Fruit fly (Drosophila melanogaster) whole organism, prepupa: ENCODE measurements around the gene CG32192.

Experiments used
- CG10631 ChIP-seq: fragments of 200-800 bp; sonication (Bioruptor generic); optimal IDR thresholded peaks from 2 replicates; lab custom pipeline; 2016; ENCODE audit warnings: missing biosample characterization, missing genetic modification characterization
- CG10669 ChIP-seq: fragments of 200-800 bp; sonication (Bioruptor generic); optimal IDR thresholded peaks from 3 replicates; lab custom pipeline; 2018; ENCODE audit warnings: missing biosample characterization, mild to moderate bottlenecking, missing genetic modification characterization, moderate library complexity
- CG11294 ChIP-seq: fragments of 200-800 bp; sonication (Bioruptor generic); IDR thresholded peaks from 2 replicates; pipeline ENCODE4 v1.3.6; 2022; ENCODE audit warnings: missing biosample characterization, missing genetic modification characterization
- CG11762 ChIP-seq: fragments of 200-800 bp; sonication (Bioruptor generic); optimal IDR thresholded peaks from 3 replicates; lab custom pipeline; 2016; ENCODE audit warnings: missing biosample characterization, missing genetic modification characterization; ENCODE audit not compliant: insufficient read depth
- CG15336 ChIP-seq: fragments of 200-800 bp; sonication (Bioruptor generic); IDR thresholded peaks from 2 replicates; pipeline ENCODE4 v1.3.6; 2022; ENCODE audit warnings: missing biosample characterization, missing genetic modification characterization
- CG1621 ChIP-seq: fragments of 200-800 bp; sonication (Bioruptor generic); optimal IDR thresholded peaks from 3 replicates; lab custom pipeline; 2018; ENCODE audit warnings: missing biosample characterization, mild to moderate bottlenecking, missing genetic modification characterization
- CG16779 ChIP-seq: fragments of 200-800 bp; sonication (Bioruptor generic); optimal IDR thresholded peaks from 3 replicates; lab custom pipeline; 2017; ENCODE audit warnings: missing biosample characterization, mild to moderate bottlenecking, missing genetic modification characterization
- CG3032 ChIP-seq: fragments of 200-800 bp; optimal IDR thresholded peaks from 2 replicates; lab custom pipeline; 2019; ENCODE audit warnings: missing biosample characterization, mild to moderate bottlenecking, missing genetic modification characterization, moderate library complexity
- CG31627 ChIP-seq: fragments of 200-800 bp; sonication (Bioruptor generic); optimal IDR thresholded peaks from 3 replicates; lab custom pipeline; 2016; ENCODE audit warnings: missing biosample characterization, missing genetic modification characterization
- CG3919 ChIP-seq: fragments of 200-800 bp; sonication (Bioruptor generic); optimal IDR thresholded peaks from 3 replicates; lab custom pipeline; 2016; ENCODE audit warnings: missing biosample characterization, missing genetic modification characterization
- CG4318 ChIP-seq: fragments of 200-800 bp; sonication (Bioruptor generic); optimal IDR thresholded peaks from 3 replicates; lab custom pipeline; 2017; ENCODE audit warnings: missing biosample characterization, mild to moderate bottlenecking, missing genetic modification characterization
- CG6163 ChIP-seq: fragments of 200-800 bp; sonication (Bioruptor generic); IDR thresholded peaks from 3 replicates; pipeline ENCODE4 v1.3.6; 2022; ENCODE audit warnings: missing biosample characterization, missing genetic modification characterization
- CG6276 ChIP-seq: fragments of 200-800 bp; sonication (Bioruptor generic); optimal IDR thresholded peaks from 2 replicates; lab custom pipeline; 2017; ENCODE audit warnings: missing biosample characterization, mild to moderate bottlenecking, missing genetic modification characterization
- CG6792 ChIP-seq: fragments of 200-800 bp; sonication (Bioruptor generic); optimal IDR thresholded peaks from 3 replicates; lab custom pipeline; 2016; ENCODE audit warnings: missing biosample characterization, missing genetic modification characterization
- CG6808 ChIP-seq: fragments of 200-800 bp; sonication (Bioruptor generic); optimal IDR thresholded peaks from 3 replicates; lab custom pipeline; 2017; ENCODE audit warnings: missing biosample characterization, missing genetic modification characterization, mild to moderate bottlenecking, moderate library complexity, missing genetic modification reagents
- CG6854 ChIP-seq: fragments of 200-800 bp; sonication (Bioruptor generic); optimal IDR thresholded peaks from 2 replicates; lab custom pipeline; 2017; ENCODE audit warnings: missing biosample characterization, mild to moderate bottlenecking, missing genetic modification characterization
- CG7368 ChIP-seq: fragments of 200-800 bp; sonication (Bioruptor generic); optimal IDR thresholded peaks from 3 replicates; lab custom pipeline; 2016; ENCODE audit warnings: missing biosample characterization, missing genetic modification characterization
- CG8119 ChIP-seq: fragments of 200-800 bp; sonication (Bioruptor generic); IDR thresholded peaks from 3 replicates; pipeline ENCODE4 v1.3.6; 2022; ENCODE audit warnings: missing biosample characterization, missing genetic modification characterization
- CG8319 ChIP-seq: fragments of 200-800 bp; sonication (Bioruptor generic); optimal IDR thresholded peaks from 3 replicates; lab custom pipeline; 2016; ENCODE audit warnings: missing biosample characterization, missing genetic modification characterization
- CG8632 ChIP-seq: fragments of 200-800 bp; sonication (Bioruptor generic); optimal IDR thresholded peaks from 3 replicates; lab custom pipeline; 2016; ENCODE audit warnings: missing biosample characterization, missing genetic modification characterization
- CG9139 ChIP-seq: fragments of 200-800 bp; sonication (Bioruptor generic); optimal IDR thresholded peaks from 3 replicates; lab custom pipeline; 2017; ENCODE audit warnings: missing biosample characterization, mild to moderate bottlenecking, missing genetic modification characterization
- Eip75B ChIP-seq: fragments of 200-800 bp; sonication (Bioruptor generic); optimal IDR thresholded peaks from 3 replicates; lab custom pipeline; 2016; ENCODE audit warnings: missing biosample characterization, missing genetic modification characterization
- Eip78C ChIP-seq: fragments of 200-800 bp; sonication (Bioruptor generic); peaks from one replicate; lab custom pipeline; 2016; ENCODE audit warnings: missing biosample characterization, missing genetic modification characterization
- Eip93F ChIP-seq: fragments of 200-800 bp; sonication (Bioruptor generic); optimal IDR thresholded peaks from 2 replicates; lab custom pipeline; 2016; ENCODE audit warnings: missing biosample characterization, mild to moderate bottlenecking, missing genetic modification characterization
- Ets21C ChIP-seq: fragments of 200-800 bp; sonication (Bioruptor generic); optimal IDR thresholded peaks from 3 replicates; lab custom pipeline; 2016; ENCODE audit warnings: missing biosample characterization, missing genetic modification characterization
- Ets96B ChIP-seq: fragments of 200-800 bp; optimal IDR thresholded peaks from 2 replicates; lab custom pipeline; 2019; ENCODE audit warnings: missing biosample characterization, mild to moderate bottlenecking, missing genetic modification characterization, moderate library complexity
- Gug ChIP-seq: fragments of 200-800 bp; sonication (Bioruptor generic); IDR thresholded peaks from 2 replicates; pipeline ENCODE4 v1.3.6; 2022; ENCODE audit warnings: missing biosample characterization, missing genetic modification characterization
- Hr38 ChIP-seq: sonication (Bioruptor generic); optimal IDR thresholded peaks from 2 replicates; lab custom pipeline; 2016; ENCODE audit warnings: missing biosample characterization, missing genetic modification characterization
- Hr39 ChIP-seq: fragments of 200-800 bp; sonication (Bioruptor generic); optimal IDR thresholded peaks from 2 replicates; lab custom pipeline; 2016; ENCODE audit warnings: missing biosample characterization, missing genetic modification characterization
- Hr4 ChIP-seq: fragments of 200-800 bp; sonication (Bioruptor generic); optimal IDR thresholded peaks from 3 replicates; lab custom pipeline; 2016; ENCODE audit warnings: missing biosample characterization, missing genetic modification characterization
- Lpt ChIP-seq: fragments of 200-800 bp; sonication (Bioruptor generic); optimal IDR thresholded peaks from 3 replicates; lab custom pipeline; 2016; ENCODE audit warnings: missing biosample characterization, missing genetic modification characterization
- Met ChIP-seq: fragments of 200-800 bp; sonication (Bioruptor generic); optimal IDR thresholded peaks from 3 replicates; lab custom pipeline; 2016; ENCODE audit warnings: missing biosample characterization, missing genetic modification characterization
- Smox ChIP-seq: fragments of 200-800 bp; sonication (Bioruptor generic); optimal IDR thresholded peaks from 3 replicates; lab custom pipeline; 2016; ENCODE audit warnings: missing biosample characterization, missing genetic modification characterization
- Sox14 ChIP-seq: fragments of 200-800 bp; sonication (Bioruptor generic); optimal IDR thresholded peaks from 3 replicates; lab custom pipeline; 2016; ENCODE audit warnings: missing biosample characterization, missing genetic modification characterization
- Sox15 ChIP-seq: fragments of 200-800 bp; sonication (Bioruptor generic); optimal IDR thresholded peaks from 3 replicates; lab custom pipeline; 2016; ENCODE audit warnings: missing biosample characterization, missing genetic modification characterization
- achi ChIP-seq: fragments of 200-800 bp; sonication (Bioruptor generic); optimal IDR thresholded peaks from 3 replicates; lab custom pipeline; 2016; ENCODE audit warnings: missing biosample characterization, missing genetic modification characterization
- acj6 ChIP-seq: fragments of 200-800 bp; sonication (Bioruptor generic); optimal IDR thresholded peaks from 3 replicates; lab custom pipeline; 2016; ENCODE audit warnings: missing biosample characterization, missing genetic modification characterization
- cyc ChIP-seq: fragments of 200-800 bp; sonication (Bioruptor generic); optimal IDR thresholded peaks from 3 replicates; lab custom pipeline; 2016; ENCODE audit warnings: missing biosample characterization, missing genetic modification characterization
- eg ChIP-seq: fragments of 200-800 bp; sonication (Bioruptor generic); IDR thresholded peaks from 3 replicates; pipeline ENCODE4 v1.3.6; 2022; ENCODE audit warnings: missing biosample characterization, missing genetic modification characterization
- esn ChIP-seq: fragments of 200-800 bp; sonication (Bioruptor generic); optimal IDR thresholded peaks from 2 replicates; lab custom pipeline; 2016; ENCODE audit warnings: missing biosample characterization, mild to moderate bottlenecking, missing genetic modification characterization, moderate library complexity
- fd59A ChIP-seq: fragments of 200-800 bp; sonication (Bioruptor generic); optimal IDR thresholded peaks from 2 replicates; lab custom pipeline; 2017; ENCODE audit warnings: missing biosample characterization, mild to moderate bottlenecking, missing genetic modification characterization, missing genetic modification reagents
- fd85E ChIP-seq: fragments of 200-800 bp; sonication (Bioruptor generic); optimal IDR thresholded peaks from 3 replicates; lab custom pipeline; 2016; ENCODE audit warnings: missing biosample characterization, missing genetic modification characterization
- lz ChIP-seq: fragments of 200-800 bp; sonication (Bioruptor generic); optimal IDR thresholded peaks from 3 replicates; lab custom pipeline; 2016; ENCODE audit warnings: missing biosample characterization, missing genetic modification characterization
- net ChIP-seq: fragments of 200-800 bp; sonication (Bioruptor generic); optimal IDR thresholded peaks from 3 replicates; lab custom pipeline; 2016; ENCODE audit warnings: missing biosample characterization, missing genetic modification characterization
- pdm3 ChIP-seq: fragments of 200-800 bp; sonication (Bioruptor generic); optimal IDR thresholded peaks from 3 replicates; lab custom pipeline; 2016; ENCODE audit warnings: missing biosample characterization, missing genetic modification characterization
- salr ChIP-seq, 2 experiments: fragments of 200-800 bp; sonication (Bioruptor generic); optimal IDR thresholded peaks; 3 replicates each; lab custom pipeline; 2016 to 2018; ENCODE audit warnings: missing biosample characterization in 2 of 2, missing genetic modification characterization in 2 of 2, mild to moderate bottlenecking in 1 of 2
- spab ChIP-seq: fragments of 200-800 bp; sonication (Bioruptor generic); optimal IDR thresholded peaks from 2 replicates; lab custom pipeline; 2017; ENCODE audit warnings: missing biosample characterization, mild to moderate bottlenecking, missing genetic modification characterization, missing genetic modification reagents
- ss ChIP-seq, 2 experiments: fragments of 200-800 bp; sonication (Bioruptor generic); optimal IDR thresholded peaks; 2 replicates in 1 of 2; 3 replicates in 1 of 2; lab custom pipeline; 2017 to 2018; ENCODE audit warnings: mild to moderate bottlenecking in 2 of 2, missing biosample characterization in 2 of 2, missing genetic modification characterization in 2 of 2, moderate library complexity in 1 of 2
- svp ChIP-seq: fragments of 200-800 bp; sonication (Bioruptor generic); peaks from one replicate; lab custom pipeline; 2016; ENCODE audit warnings: missing biosample characterization, missing genetic modification characterization
- topi ChIP-seq: fragments of 200-800 bp; sonication (Bioruptor generic); optimal IDR thresholded peaks from 3 replicates; lab custom pipeline; 2016; ENCODE audit warnings: missing biosample characterization, missing genetic modification characterization
- vri ChIP-seq: fragments of 200-800 bp; sonication (Bioruptor generic); optimal IDR thresholded peaks from 3 replicates; lab custom pipeline; 2016; ENCODE audit warnings: missing biosample characterization, mild to moderate bottlenecking, missing genetic modification characterization

Gene CG32192

DNA sequence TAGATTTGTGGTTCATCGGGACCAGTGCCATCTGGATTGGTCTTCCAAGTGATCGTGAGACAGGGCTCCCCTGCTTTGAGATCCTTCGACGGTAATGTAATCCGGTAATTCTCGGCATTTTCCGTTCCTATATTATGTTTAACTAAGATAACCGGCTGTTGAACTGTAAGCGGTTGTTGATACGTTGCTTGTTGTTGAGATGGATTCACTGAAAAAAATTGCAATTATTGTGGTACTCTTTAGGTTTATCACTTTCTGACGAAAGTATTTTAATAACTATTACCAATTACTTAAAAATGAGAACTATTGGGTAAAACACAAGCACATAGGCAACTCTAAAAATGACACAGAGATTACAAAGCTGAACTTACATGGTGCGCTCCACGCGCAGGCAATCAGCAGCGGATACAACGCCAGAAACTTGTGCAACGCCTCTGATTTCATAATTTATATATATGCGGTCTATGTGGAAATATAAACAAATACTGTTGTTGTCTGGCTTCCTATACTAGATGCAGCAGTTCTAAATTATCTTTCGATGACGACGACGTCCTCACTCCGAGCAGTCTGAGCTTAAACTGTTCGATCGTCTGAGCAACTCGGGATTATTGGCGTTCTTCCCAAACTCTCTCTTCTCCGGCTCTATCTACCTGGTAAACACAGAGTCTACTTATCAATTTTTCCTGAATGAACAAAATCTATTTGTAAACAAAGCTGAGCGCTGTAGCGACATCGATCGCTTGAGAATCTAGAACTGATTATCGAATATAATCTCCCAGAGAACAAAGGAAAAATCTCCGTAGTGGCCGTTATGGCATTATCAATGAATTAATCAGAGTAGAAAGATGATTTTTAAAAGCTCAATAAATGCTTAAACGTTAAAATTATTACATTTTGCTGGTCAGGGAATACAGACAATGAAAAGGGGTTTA lies 46.9 kb downstream of the CG32192 start, which contains the start of gene CG34253:
Gene CG34253 (minus strand): TSS at position 567 of the 932 bp plus-strand sequence.
- TF ChIP-seq Eip75B (GFP tag; lab: Kevin White, UChicago) (no peak), Smox (GFP tag; lab: Kevin White, UChicago) (no peak), CG6854 (GFP tag; lab: Kevin White, UChicago) (no peak), cyc (GFP tag; lab: Kevin White, UChicago) (no peak), salr (GFP tag; optimal IDR thresholded peaks at IDR 0.05; lab: Kevin White, UChicago) (no peak), ss (GFP tag; optimal IDR thresholded peaks at IDR 0.05; lab: Kevin White, UChicago) (peak; percentile 8 to 25), CG6276 (GFP tag; lab: Kevin White, UChicago) (peak; percentile 24), CG11762 (GFP tag; lab: Kevin White, UChicago) (no peak), CG8632 (GFP tag; lab: Kevin White, UChicago) (no peak), Eip93F (no peak), CG15336 (GFP tag; lab: Robert Waterston, UW) (no peak), CG11294 (GFP tag; lab: Robert Waterston, UW) (no peak), CG6808 (GFP tag; lab: Kevin White, UChicago) (peak; percentile 15), CG10631 (GFP tag; lab: Kevin White, UChicago) (no peak), vri (GFP tag; lab: Kevin White, UChicago) (peak; percentile 40), Ets96B (tag; lab: Kevin White, UChicago) (no peak), CG9139 (no peak), Sox14 (GFP tag; lab: Kevin White, UChicago) (peak; percentile 7), CG6163 (GFP tag; lab: Robert Waterston, UW) (no peak; the same call in 2 of the 3 replicates), CG31627 (GFP tag; lab: Kevin White, UChicago) (no peak), spab (GFP tag; lab: Kevin White, UChicago) (no peak), CG4318 (GFP tag; lab: Kevin White, UChicago) (no peak), achi (GFP tag; lab: Kevin White, UChicago) (no peak), Hr38 (GFP tag; lab: Kevin White, UChicago) (no peak), Sox15 (GFP tag; lab: Kevin White, UChicago) (no peak), CG3032 (tag; lab: Kevin White, UChicago) (no peak), CG8319 (GFP tag; lab: Kevin White, UChicago) (no peak), Eip78C (peak; percentile 48), acj6 (no peak), pdm3 (peak; percentile 13), Hr4 (GFP tag; lab: Kevin White, UChicago) (no peak), CG6792 (no peak), net (GFP tag; lab: Kevin White, UChicago) (no peak), Gug (no peak), Met (peak; percentile 2), CG7368 (GFP tag; lab: Kevin White, UChicago) (no peak), topi (GFP tag; lab: Kevin White, UChicago) (no peak), svp (GFP tag; lab: Kevin White, UChicago) (peak; percentile 76), eg (GFP tag; lab: Robert Waterston, UW) (no peak), fd85E (no peak), CG8119 (no peak), CG1621 (tag; lab: Kevin White, UChicago) (no peak), fd59A (GFP tag; lab: Kevin White, UChicago) (no peak), Lpt (GFP tag; lab: Kevin White, UChicago) (no peak), CG16779 (tag; lab: Kevin White, UChicago) (no peak), Hr39 (GFP tag; lab: Kevin White, UChicago) (no peak), lz (GFP tag; lab: Kevin White, UChicago) (no peak), esn (GFP tag; lab: Kevin White, UChicago) (no peak), CG10669 (GFP tag; lab: Kevin White, UChicago) (no peak), Ets21C (GFP tag; lab: Kevin White, UChicago) (no peak), CG3919 (GFP tag; lab: Kevin White, UChicago) (no peak)
